Worm (Caenorhabditis elegans) whole organism, L2 larva: ENCODE data around the gene sph-1.

Experiments
- C34F6.9 ChIP-seq: fragments of 150-350 bp; optimal IDR thresholded peaks from 2 replicates; lab custom pipeline; 2014; ENCODE audit warnings: missing biosample characterization, missing genetic modification characterization
- F13H6.1 ChIP-seq: sonication (generic microtip); optimal IDR thresholded peaks from 2 replicates; lab custom pipeline; 2016; ENCODE audit warnings: missing genetic modification characterization, missing compliant biosample characterization
- R02D3.7 ChIP-seq: fragments of 150-350 bp; optimal IDR thresholded peaks from 2 replicates; lab custom pipeline; 2014; ENCODE audit warnings: missing biosample characterization, missing genetic modification characterization
- Y55F3AM.14 ChIP-seq: fragments of 200-800 bp; sonication (Bioruptor generic); optimal IDR thresholded peaks from 2 replicates; lab custom pipeline; 2018; ENCODE audit warnings: mild to moderate bottlenecking, missing genetic modification characterization, missing compliant biosample characterization
- ZK546.5 ChIP-seq: sonication (generic microtip); optimal IDR thresholded peaks from 2 replicates; lab custom pipeline; 2017; ENCODE audit warnings: missing biosample characterization, missing genetic modification characterization
- alr-1 ChIP-seq: fragments of 150-350 bp; optimal IDR thresholded peaks from 2 replicates; lab custom pipeline; 2014; ENCODE audit warnings: missing biosample characterization, missing genetic modification characterization
- aly-2 ChIP-seq: fragments of 150-350 bp; optimal IDR thresholded peaks from 2 replicates; lab custom pipeline; 2014; ENCODE audit warnings: missing biosample characterization, missing genetic modification characterization
- ama-1 ChIP-seq: fragments of 150-350 bp; optimal IDR thresholded peaks from 2 replicates; lab custom pipeline; 2018; ENCODE audit warnings: inconsistent platforms
- blmp-1 ChIP-seq: sonication (generic microtip); optimal IDR thresholded peaks from 2 replicates; lab custom pipeline; 2017; ENCODE audit warnings: missing genetic modification characterization, mild to moderate bottlenecking, missing compliant biosample characterization, antibody characterized with exemption, moderate library complexity; ENCODE audit not compliant: insufficient read depth
- ceh-16 ChIP-seq: fragments of 150-350 bp; optimal IDR thresholded peaks from 2 replicates; lab custom pipeline; 2014; ENCODE audit warnings: missing biosample characterization, missing genetic modification characterization
- ceh-82 ChIP-seq: fragments of 150-350 bp; optimal IDR thresholded peaks from 2 replicates; lab custom pipeline; 2014; ENCODE audit warnings: missing biosample characterization, missing genetic modification characterization
- crh-2 ChIP-seq: sonication (generic microtip); optimal IDR thresholded peaks from 2 replicates; lab custom pipeline; 2017; ENCODE audit warnings: missing biosample characterization, missing genetic modification characterization
- dmd-4 ChIP-seq: sonication (generic microtip); optimal IDR thresholded peaks from 2 replicates; lab custom pipeline; 2017; ENCODE audit warnings: missing biosample characterization, missing genetic modification characterization
- egl-27 ChIP-seq: sonication (generic microtip); optimal IDR thresholded peaks from 3 replicates; lab custom pipeline; 2017; ENCODE audit warnings: missing biosample characterization, missing genetic modification reagents, missing genetic modification characterization
- elt-1 ChIP-seq: fragments of 150-350 bp; optimal IDR thresholded peaks from 2 replicates; lab custom pipeline; 2014; ENCODE audit warnings: missing biosample characterization, missing genetic modification characterization
- fos-1 ChIP-seq: fragments of 150-350 bp; optimal IDR thresholded peaks from 2 replicates; lab custom pipeline; 2014; ENCODE audit warnings: missing biosample characterization, missing genetic modification characterization
- gmeb-1 ChIP-seq: fragments of 150-350 bp; optimal IDR thresholded peaks from 2 replicates; lab custom pipeline; 2014; ENCODE audit warnings: missing biosample characterization, missing genetic modification characterization
- lin-11 ChIP-seq: fragments of 150-350 bp; sonication (generic microtip); optimal IDR thresholded peaks from 2 replicates; lab custom pipeline; 2014; ENCODE audit warnings: missing biosample characterization, missing genetic modification characterization, inconsistent platforms, mixed read lengths
- lin-39 ChIP-seq: fragments of 150-350 bp; optimal IDR thresholded peaks from 2 replicates; lab custom pipeline; 2014; ENCODE audit warnings: missing biosample characterization, missing genetic modification reagents, missing genetic modification characterization
- lsy-2 ChIP-seq, 2 experiments: fragments of 150-350 bp in 1 of 2; sonication (generic microtip) in 1 of 2; optimal IDR thresholded peaks; 2 replicates each; lab custom pipeline; 2014 to 2017; ENCODE audit warnings: missing biosample characterization in 2 of 2, missing genetic modification characterization in 2 of 2
- mab-5 ChIP-seq: fragments of 150-350 bp; optimal IDR thresholded peaks from 2 replicates; lab custom pipeline; 2014; ENCODE audit warnings: missing biosample characterization, missing genetic modification characterization
- mdl-1 ChIP-seq, 2 experiments: fragments of 150-350 bp in 1 of 2; sonication (generic microtip) in 1 of 2; optimal IDR thresholded peaks; 2 replicates each; lab custom pipeline; 2017; ENCODE audit warnings: missing biosample characterization in 2 of 2, missing genetic modification characterization in 2 of 2
- nhr-10 ChIP-seq: sonication (generic microtip); optimal IDR thresholded peaks from 2 replicates; lab custom pipeline; 2017; ENCODE audit warnings: missing biosample characterization, missing genetic modification characterization
- nhr-11 ChIP-seq: fragments of 150-350 bp; optimal IDR thresholded peaks from 2 replicates; lab custom pipeline; 2014; ENCODE audit warnings: missing biosample characterization, missing genetic modification characterization
- nhr-12 ChIP-seq: fragments of 150-350 bp; optimal IDR thresholded peaks from 2 replicates; lab custom pipeline; 2014; ENCODE audit warnings: missing biosample characterization, missing genetic modification characterization
- nhr-129 ChIP-seq: fragments of 150-350 bp; optimal IDR thresholded peaks from 2 replicates; lab custom pipeline; 2014; ENCODE audit warnings: missing biosample characterization, missing genetic modification characterization
- nhr-21 ChIP-seq: fragments of 150-350 bp; optimal IDR thresholded peaks from 2 replicates; lab custom pipeline; 2014; ENCODE audit warnings: missing biosample characterization, missing genetic modification characterization
- nhr-23 ChIP-seq: fragments of 150-350 bp; optimal IDR thresholded peaks from 2 replicates; lab custom pipeline; 2014; ENCODE audit warnings: missing biosample characterization, missing genetic modification reagents, missing genetic modification characterization
- nhr-237 ChIP-seq: fragments of 150-350 bp; optimal IDR thresholded peaks from 2 replicates; lab custom pipeline; 2014; ENCODE audit warnings: missing biosample characterization, missing genetic modification characterization
- nhr-25 ChIP-seq: fragments of 150-350 bp; sonication (generic microtip); optimal IDR thresholded peaks from 3 replicates; lab custom pipeline; 2014; ENCODE audit warnings: missing biosample characterization, missing genetic modification characterization
- nhr-6 ChIP-seq: fragments of 150-350 bp; optimal IDR thresholded peaks from 2 replicates; lab custom pipeline; 2014; ENCODE audit warnings: missing biosample characterization, missing genetic modification characterization
- nhr-77 ChIP-seq: fragments of 150-350 bp; optimal IDR thresholded peaks from 2 replicates; lab custom pipeline; 2014; ENCODE audit warnings: missing biosample characterization, missing genetic modification characterization
- peb-1 ChIP-seq: fragments of 150-350 bp; optimal IDR thresholded peaks from 2 replicates; lab custom pipeline; 2014; ENCODE audit warnings: missing biosample characterization, missing genetic modification characterization
- sem-4 ChIP-seq: fragments of 150-350 bp; optimal IDR thresholded peaks from 2 replicates; lab custom pipeline; 2014; ENCODE audit warnings: missing biosample characterization, missing genetic modification reagents, missing genetic modification characterization
- skn-1 ChIP-seq: sonication (generic microtip); optimal IDR thresholded peaks from 2 replicates; lab custom pipeline; 2017; ENCODE audit warnings: missing biosample characterization, missing genetic modification characterization
- sma-3 ChIP-seq: sonication (generic microtip); optimal IDR thresholded peaks from 2 replicates; lab custom pipeline; 2016; ENCODE audit warnings: missing genetic modification reagents, missing genetic modification characterization, missing compliant biosample characterization
- sma-9 ChIP-seq, 2 experiments: fragments of 150-350 bp in 1 of 2; sonication (generic microtip) in 1 of 2; optimal IDR thresholded peaks; 2 replicates each; lab custom pipeline; 2014 to 2016; ENCODE audit warnings: missing genetic modification characterization in 2 of 2, mild to moderate bottlenecking in 1 of 2, missing biosample characterization in 1 of 2, missing compliant biosample characterization in 1 of 2, missing genetic modification reagents in 1 of 2, moderate library complexity in 1 of 2
- snpc-4 ChIP-seq: fragments of 150-350 bp; optimal IDR thresholded peaks from 2 replicates; lab custom pipeline; 2014; ENCODE audit warnings: missing biosample characterization, missing genetic modification characterization
- unc-39 ChIP-seq: fragments of 150-350 bp; optimal IDR thresholded peaks from 2 replicates; lab custom pipeline; 2014; ENCODE audit warnings: missing biosample characterization, missing genetic modification characterization
- unc-62 ChIP-seq: fragments of 150-350 bp; optimal IDR thresholded peaks from 2 replicates; lab custom pipeline; 2014; ENCODE audit warnings: missing biosample characterization, missing genetic modification reagents, missing genetic modification characterization
- zag-1 ChIP-seq: fragments of 150-350 bp; optimal IDR thresholded peaks from 2 replicates; lab custom pipeline; 2014; ENCODE audit warnings: missing biosample characterization, missing genetic modification characterization
- ztf-1 ChIP-seq: fragments of 200-800 bp; sonication (Bioruptor generic); conservative IDR thresholded peaks from 2 replicates; pipeline ENCODE4 v1.3.6; 2022; ENCODE audit warnings: missing genetic modification characterization, missing compliant biosample characterization
- ztf-11 ChIP-seq: sonication (generic microtip); optimal IDR thresholded peaks from 2 replicates; lab custom pipeline; 2017; ENCODE audit warnings: missing biosample characterization, missing genetic modification characterization
- ztf-4 ChIP-seq: fragments of 150-350 bp; optimal IDR thresholded peaks from 2 replicates; lab custom pipeline; 2014; ENCODE audit warnings: missing biosample characterization, missing genetic modification characterization

sph-1 gene

ce11 chrIV:8115462-8115861 lies 17.9 kb downstream of the sph-1 start, which contains the start of gene irld-8:
Gene irld-8, plus strand, starts transcription at chrIV:8115762.
- TF ChIP-seq nhr-77 (tag; lab: Kevin White, UChicago) (no peak), ztf-11 (tag; lab: Kevin White, UChicago) (no peak), fos-1 (no peak), ztf-1 (GFP tag; lab: Robert Waterston, UW) (no peak), zag-1 (tag; lab: Kevin White, UChicago) (no peak)

DNA sequence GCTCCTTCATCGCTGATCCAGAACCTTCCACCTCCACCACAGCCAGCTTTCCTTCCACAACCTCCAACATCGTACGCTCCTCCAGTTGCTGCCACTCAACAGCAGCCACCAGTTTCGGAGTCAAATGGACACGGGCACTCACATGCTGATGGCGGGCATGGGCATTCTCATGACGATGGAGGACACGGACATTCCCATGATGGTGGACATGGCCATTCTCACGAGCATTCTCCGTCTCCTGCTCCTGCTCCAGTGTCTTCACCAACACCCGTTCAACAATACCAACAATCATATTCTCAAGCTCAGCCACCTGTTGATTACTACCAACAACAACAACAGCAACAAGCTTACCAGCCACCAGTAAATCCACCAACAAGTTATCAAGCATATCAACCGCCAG lies 18.8 kb downstream of the sph-1 start:
- no peak for TF ChIP-seq egl-27
- no peak for TF ChIP-seq lin-11 (tag; lab: Kevin White, UChicago)
- no peak for TF ChIP-seq lin-39
- no peak for TF ChIP-seq mab-5 (tag; lab: Kevin White, UChicago)
- no peak for TF ChIP-seq sem-4 (tag; lab: Kevin White, UChicago)
- no peak for TF ChIP-seq nhr-11 (tag; lab: Kevin White, UChicago)
- TF ChIP-seq C34F6.9 (tag; lab: Kevin White, UChicago), result no peak
- no peak for TF ChIP-seq elt-1
- no peak for TF ChIP-seq F13H6.1 (tag; lab: Kevin White, UChicago)
- no peak for TF ChIP-seq peb-1 (tag; lab: Kevin White, UChicago)
- TF ChIP-seq nhr-25, result no peak
- TF ChIP-seq ZK546.5, result no peak
- TF ChIP-seq nhr-6 (tag; lab: Kevin White, UChicago), result no peak
- TF ChIP-seq ztf-11 (tag; lab: Kevin White, UChicago), result no peak
- TF ChIP-seq, all 48 proteins: peak for 0

ce11 chrIV:8113161-8113560 lies 20.2 kb downstream of the sph-1 start, which contains the start of gene Y42H9AR.1:
Gene Y42H9AR.1, plus strand, starts transcription at chrIV:8113393.
- TF ChIP-seq egl-27 (no peak), gmeb-1 (tag; lab: Kevin White, UChicago) (no peak), blmp-1 (tag; lab: Kevin White, UChicago) (no peak), ztf-11 (tag; lab: Kevin White, UChicago) (no peak), aly-2 (no peak), nhr-25 (no peak), mdl-1 (tag; optimal IDR thresholded peaks at IDR 0.05; lab: Kevin White, UChicago) (peak in 1 of 2 experiments; percentile 51), ceh-82 (tag; lab: Kevin White, UChicago) (no peak), Y55F3AM.14 (GFP tag; lab: Kevin White, UChicago) (no peak), nhr-23 (tag; lab: Kevin White, UChicago) (no peak), ama-1 (no peak), R02D3.7 (tag; lab: Kevin White, UChicago) (no peak), mab-5 (tag; lab: Kevin White, UChicago) (peak; percentile 9), crh-2 (tag; lab: Kevin White, UChicago) (peak; percentile 86), snpc-4 (tag; lab: Kevin White, UChicago) (no peak), zag-1 (tag; lab: Kevin White, UChicago) (no peak)

DNA sequence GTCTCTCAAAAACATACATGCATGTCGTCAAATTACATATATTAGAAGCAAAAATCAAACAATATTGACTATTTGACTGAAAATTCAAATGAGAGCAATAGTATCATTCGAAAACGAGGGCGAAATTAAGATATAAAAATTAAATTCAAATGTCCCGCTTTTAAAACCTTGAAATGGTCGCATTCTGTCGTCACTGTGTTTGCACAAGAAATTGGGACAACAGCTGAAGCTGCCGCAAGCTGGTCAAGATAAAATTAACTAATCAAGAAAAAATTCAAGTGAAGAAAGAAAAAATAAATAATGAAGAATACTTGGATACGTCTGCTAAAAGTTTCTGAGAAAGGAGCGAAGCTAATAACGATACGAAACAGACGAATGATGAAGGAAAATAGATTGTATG lies 20.7 kb downstream of the sph-1 start:
- TF ChIP-seq sem-4 (tag; lab: Kevin White, UChicago) (peak; percentile 33), unc-39 (tag; lab: Kevin White, UChicago) (no peak), ztf-4 (no peak)

- TF ChIP-seq elt-1 (no peak), sma-9 (GFP tag; optimal IDR thresholded peaks at IDR 0.05; lab: Kevin White, UChicago) (peak; percentile 47), sma-9 (tag; optimal IDR thresholded peaks at IDR 0.05; lab: Kevin White, UChicago) (no peak), nhr-12 (no peak), sem-4 (tag; lab: Kevin White, UChicago) (peak; percentile 16), ama-1 (no peak), nhr-21 (tag; lab: Kevin White, UChicago) (no peak), unc-39 (tag; lab: Kevin White, UChicago) (no peak), dmd-4 (tag; lab: Kevin White, UChicago) (no peak), zag-1 (tag; lab: Kevin White, UChicago) (no peak), mab-5 (tag; lab: Kevin White, UChicago) (no peak), lsy-2 (tag; optimal IDR thresholded peaks at IDR 0.05; lab: Kevin White, UChicago) (peak in 1 of 2 experiments; percentile 10), skn-1 (tag; lab: Kevin White, UChicago) (no peak), unc-62 (GFP tag; lab: Kevin White, UChicago) (no peak), peb-1 (tag; lab: Kevin White, UChicago) (no peak), F13H6.1 (tag; lab: Kevin White, UChicago) (peak; percentile 45), mdl-1 (tag; optimal IDR thresholded peaks at IDR 0.05; lab: Kevin White, UChicago) (no peak), fos-1 (peak; percentile 49), ztf-4 (peak; percentile 27), nhr-6 (tag; lab: Kevin White, UChicago) (no peak), alr-1 (tag; lab: Kevin White, UChicago) (no peak), nhr-23 (tag; lab: Kevin White, UChicago) (no peak), ceh-16 (tag; lab: Kevin White, UChicago) (no peak), aly-2 (no peak), nhr-129 (tag; lab: Kevin White, UChicago) (peak; percentile 37), ZK546.5 (no peak), sma-3 (GFP tag; lab: Kevin White, UChicago) (no peak), nhr-237 (tag; lab: Kevin White, UChicago) (no peak), nhr-77 (tag; lab: Kevin White, UChicago) (no peak), nhr-10 (tag; lab: Kevin White, UChicago) (no peak)
Observed at ce11 chrIV:8112187-8112586, 21.2 kb downstream of the sph-1 start, which contains the start of gene Y42H9AR.4. Gene Y42H9AR.4, minus strand, starts transcription at chrIV:8112218.
